Worm (Caenorhabditis elegans): ENCODE measurements around the gene C05E4.7.

C05E4.7 gene

DNA sequence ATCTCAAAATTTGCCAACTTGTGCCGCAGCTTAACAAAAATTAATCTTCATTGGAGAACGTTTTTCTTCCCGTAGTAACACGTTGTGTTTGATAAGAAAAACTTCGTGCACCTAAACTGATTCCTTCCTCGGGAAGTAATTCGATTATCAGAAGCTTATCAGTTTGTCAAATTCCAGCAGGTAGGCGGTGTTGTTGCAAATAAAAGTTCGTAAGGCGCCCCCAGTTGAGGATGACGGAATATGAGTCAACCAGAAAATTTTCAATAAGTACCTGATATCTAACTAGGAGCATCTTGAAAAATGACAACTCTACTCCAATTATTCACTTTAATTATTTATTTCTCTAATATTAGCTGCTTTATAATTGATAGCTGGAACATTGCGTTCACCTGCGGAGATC lies at the start of gene C05E4.7:
TSS of gene C05E4.7 (plus strand) at position 301 of the 400 bp plus-strand sequence.
- TF ChIP-seq dao-5 (tag; optimal IDR thresholded peaks at IDR 0.05): no peak
- no peak for TF ChIP-seq W03F9.2 (tag; optimal IDR thresholded peaks at IDR 0.05)
- TF ChIP-seq him-1 (tag; optimal IDR thresholded peaks at IDR 0.05): no peak

DNA sequence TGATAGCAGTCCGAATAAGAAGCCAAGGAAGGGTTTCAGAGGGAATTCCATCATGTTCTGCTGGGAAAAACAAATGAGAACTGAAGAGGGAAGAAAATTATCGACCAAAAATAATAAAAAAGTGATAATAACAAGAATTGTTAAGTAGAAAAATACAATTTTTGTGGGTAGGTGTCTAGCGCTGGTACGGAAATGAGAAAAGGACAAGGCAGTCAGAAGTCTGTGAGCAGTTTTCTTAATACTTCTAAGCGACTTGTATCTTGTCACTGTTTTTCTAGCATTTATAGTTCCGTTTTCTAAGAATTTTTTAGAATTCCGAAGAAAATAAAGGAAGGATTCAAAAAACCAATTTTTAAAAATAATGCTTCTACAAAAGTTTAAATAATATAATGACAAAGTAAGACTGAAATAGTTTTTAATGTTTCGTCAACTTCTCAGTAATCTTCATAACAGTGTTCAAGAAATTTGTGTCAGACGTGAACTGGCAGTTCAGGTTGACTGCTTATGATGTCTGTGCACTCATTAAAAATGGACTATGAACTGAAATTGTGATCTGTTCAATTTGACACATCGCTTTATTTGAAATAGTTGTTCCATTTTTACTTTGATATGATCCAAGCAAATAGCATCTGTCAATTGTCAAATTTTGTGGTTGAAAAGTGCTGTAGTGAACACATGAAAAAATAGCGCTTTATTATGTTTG lies 49.0 kb upstream of the C05E4.7 start, which contains the start of gene srx-4:
TSS of gene srx-4 (minus strand) at position 51 of the 703 bp plus-strand sequence.
- TF ChIP-seq him-1 (tag; optimal IDR thresholded peaks at IDR 0.05): no peak
- no peak for TF ChIP-seq W03F9.2 (tag; optimal IDR thresholded peaks at IDR 0.05)
- no peak for TF ChIP-seq dao-5 (tag; optimal IDR thresholded peaks at IDR 0.05)

DNA sequence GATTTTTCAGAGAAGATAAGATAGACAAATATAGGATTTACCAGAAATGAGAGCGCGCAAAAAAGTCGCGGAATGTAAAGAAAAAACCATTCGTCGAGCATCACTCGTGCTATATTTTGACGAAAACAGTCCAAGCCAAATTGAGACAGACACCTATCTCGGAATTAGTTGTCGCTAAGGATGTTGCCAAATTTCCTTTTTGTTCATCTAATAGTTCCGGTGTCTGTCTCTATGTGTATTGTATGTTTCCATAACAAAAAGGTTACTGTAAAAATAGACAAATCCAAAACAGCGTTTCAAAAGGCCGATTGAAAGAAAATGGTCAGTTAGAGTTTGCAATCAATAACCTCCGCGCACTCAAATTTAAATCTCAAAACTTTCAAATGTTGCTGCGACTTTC lies 47.3 kb upstream of the C05E4.7 start, which contains the start of gene srj-53:
TSS of gene srj-53 (minus strand) at position 101 of the 400 bp plus-strand sequence.
- TF ChIP-seq dao-5 (tag; optimal IDR thresholded peaks at IDR 0.05): no peak
- no peak for TF ChIP-seq W03F9.2 (tag; optimal IDR thresholded peaks at IDR 0.05)
- TF ChIP-seq him-1 (tag; optimal IDR thresholded peaks at IDR 0.05): no peak

DNA sequence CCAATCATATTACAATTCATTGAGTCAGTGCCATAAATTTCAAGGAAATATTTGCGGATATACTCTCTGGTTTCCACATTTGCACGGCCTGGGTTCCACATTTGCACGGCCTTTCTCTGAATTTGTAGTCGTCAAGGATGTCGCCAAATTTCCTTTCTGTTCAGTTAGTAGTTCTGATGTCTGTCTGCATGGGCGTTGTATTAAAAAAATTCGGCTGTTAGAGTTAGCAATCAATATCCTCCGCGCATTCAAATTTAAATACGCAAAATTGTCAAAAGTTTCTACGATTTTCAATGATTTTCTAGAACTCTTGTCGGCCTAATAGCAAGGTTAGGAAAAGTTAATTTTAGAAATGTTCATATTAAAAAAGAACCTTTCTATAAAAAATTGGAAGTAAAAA lies 46.0 kb upstream of the C05E4.7 start, which contains the start of gene srj-52:
TSS of gene srj-52 (minus strand) at position 101 of the 400 bp plus-strand sequence.
- TF ChIP-seq dao-5 (tag; optimal IDR thresholded peaks at IDR 0.05) (no peak), him-1 (tag; optimal IDR thresholded peaks at IDR 0.05) (no peak), W03F9.2 (tag; optimal IDR thresholded peaks at IDR 0.05) (no peak)

DNA sequence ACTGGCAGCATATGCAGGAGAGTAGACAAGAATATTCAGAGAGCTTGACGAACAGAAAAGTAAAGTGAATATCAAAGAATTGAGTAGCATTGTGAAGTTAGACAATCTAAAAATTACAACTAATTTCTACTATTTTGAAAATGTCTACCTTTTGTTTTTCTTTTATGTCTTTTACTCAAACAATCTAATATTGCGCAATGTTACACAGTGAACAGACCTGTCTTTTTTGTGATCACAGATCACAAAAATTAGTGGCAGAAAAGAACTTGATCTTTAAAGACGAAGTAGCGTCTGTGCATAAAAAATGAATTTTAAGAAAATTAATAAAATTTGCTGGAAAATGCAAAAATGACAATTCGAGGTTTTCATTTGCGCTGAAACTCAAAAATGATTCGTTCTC lies 42.9 kb upstream of the C05E4.7 start:
- TF ChIP-seq him-1 (tag; optimal IDR thresholded peaks at IDR 0.05) (no peak), W03F9.2 (tag; optimal IDR thresholded peaks at IDR 0.05) (no peak), dao-5 (tag; optimal IDR thresholded peaks at IDR 0.05) (no peak)

DNA sequence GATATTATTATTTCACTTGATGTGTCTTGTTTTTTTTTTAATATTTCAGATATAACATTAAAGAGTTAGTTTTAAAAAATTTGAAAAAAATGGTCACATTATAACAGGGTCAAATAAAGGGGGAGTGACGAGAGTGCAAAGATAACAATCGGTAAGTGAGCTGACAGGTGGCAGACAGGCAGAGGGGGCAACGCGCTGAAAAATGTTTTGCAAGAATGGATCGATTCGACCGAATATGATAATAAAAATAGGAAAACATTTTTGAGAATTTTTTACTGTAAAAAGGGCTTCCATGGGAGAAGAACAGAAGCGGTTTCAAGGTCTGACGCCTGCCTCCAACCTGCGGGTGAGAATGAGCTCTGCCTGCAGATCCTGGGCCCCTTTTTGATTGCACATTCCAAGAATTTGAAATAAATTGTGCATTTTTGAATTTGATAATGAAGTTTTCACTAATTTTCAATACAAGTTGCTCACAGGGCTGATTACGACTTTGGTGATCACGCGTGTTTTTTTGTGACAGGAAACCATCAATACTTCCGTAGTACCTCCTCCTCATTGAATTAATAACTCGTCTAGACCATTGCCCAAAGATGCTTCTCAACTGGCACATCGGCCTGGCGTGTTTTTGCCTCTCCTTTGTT lies 42.3 kb upstream of the C05E4.7 start, which contains the start of the genes ugt-29 and srx-5:
TSS of gene ugt-29 (minus strand) at position 101 of the 641 bp plus-strand sequence.
TSS of gene srx-5 (plus strand) at position 591 of the 641 bp plus-strand sequence.
- no peak for TF ChIP-seq him-1 (tag; optimal IDR thresholded peaks at IDR 0.05)
- no peak for TF ChIP-seq dao-5 (tag; optimal IDR thresholded peaks at IDR 0.05)
- no peak for TF ChIP-seq W03F9.2 (tag; optimal IDR thresholded peaks at IDR 0.05)

DNA sequence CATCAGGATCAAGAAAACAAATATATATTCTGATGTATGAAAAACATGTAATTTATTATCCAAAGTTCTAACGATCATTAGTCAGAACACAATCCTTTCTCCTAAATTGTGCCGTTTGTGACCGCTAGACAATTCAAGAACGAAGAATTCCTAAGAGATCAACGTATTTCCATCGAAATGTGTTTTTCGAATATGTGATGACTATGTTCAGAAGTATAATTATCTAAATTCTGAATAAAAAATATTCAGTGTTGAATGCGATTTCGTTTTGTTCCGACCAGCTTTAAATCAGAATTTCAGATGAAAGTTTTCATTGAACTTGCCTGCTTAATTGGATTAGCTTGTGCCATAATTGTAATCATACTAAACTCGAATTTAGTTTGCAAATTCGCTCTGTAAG lies 39.7 kb upstream of the C05E4.7 start, which contains the start of gene srbc-37:
TSS of gene srbc-37 (plus strand) at position 301 of the 400 bp plus-strand sequence.
- TF ChIP-seq W03F9.2 (tag; optimal IDR thresholded peaks at IDR 0.05) (no peak), dao-5 (tag; optimal IDR thresholded peaks at IDR 0.05) (no peak), him-1 (tag; optimal IDR thresholded peaks at IDR 0.05) (no peak)

DNA sequence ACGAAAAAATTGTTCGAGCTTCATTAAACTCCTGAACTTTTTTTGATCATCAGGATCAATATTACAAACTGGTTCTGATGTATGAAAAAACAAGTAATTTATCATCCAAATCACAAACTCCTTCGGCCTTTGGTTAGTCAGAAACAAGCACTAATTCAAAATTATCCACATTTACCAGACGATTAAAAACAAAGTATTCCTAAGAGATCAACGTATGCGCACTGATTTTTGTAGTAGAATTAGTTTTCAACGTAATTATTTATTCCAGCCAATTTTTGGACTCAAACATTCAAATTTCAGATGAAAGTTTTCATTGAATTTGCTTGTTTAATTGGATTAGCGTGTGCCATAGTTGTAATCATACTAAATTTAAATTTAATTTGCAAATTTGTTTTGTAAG lies 35.0 kb upstream of the C05E4.7 start, which contains the start of gene srbc-38:
TSS of gene srbc-38 (plus strand) at position 301 of the 400 bp plus-strand sequence.
- TF ChIP-seq dao-5 (tag; optimal IDR thresholded peaks at IDR 0.05): no peak
- no peak for TF ChIP-seq W03F9.2 (tag; optimal IDR thresholded peaks at IDR 0.05)
- no peak for TF ChIP-seq him-1 (tag; optimal IDR thresholded peaks at IDR 0.05)

DNA sequence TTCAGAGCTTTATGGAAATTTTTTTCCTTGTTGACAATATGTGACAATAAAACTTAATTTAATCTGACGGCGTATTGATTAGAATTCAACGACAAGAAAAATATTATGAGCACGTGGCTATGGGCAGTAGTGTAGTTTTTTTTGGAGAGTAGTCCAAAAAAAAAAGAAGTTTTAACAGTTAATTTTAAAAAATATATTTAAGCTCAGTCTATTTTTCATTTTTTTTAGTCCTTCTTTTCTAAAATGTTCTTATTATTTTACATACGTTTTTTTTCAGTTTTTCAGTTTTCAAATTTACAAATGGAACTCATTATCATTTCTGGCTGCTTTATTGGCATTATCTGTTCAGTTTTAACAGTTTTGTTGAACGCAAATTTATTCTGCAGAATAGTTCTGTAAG lies 33.1 kb upstream of the C05E4.7 start, which contains the start of gene srbc-39:
TSS of gene srbc-39 (plus strand) at position 301 of the 400 bp plus-strand sequence.
- TF ChIP-seq W03F9.2 (tag; optimal IDR thresholded peaks at IDR 0.05): no peak

DNA sequence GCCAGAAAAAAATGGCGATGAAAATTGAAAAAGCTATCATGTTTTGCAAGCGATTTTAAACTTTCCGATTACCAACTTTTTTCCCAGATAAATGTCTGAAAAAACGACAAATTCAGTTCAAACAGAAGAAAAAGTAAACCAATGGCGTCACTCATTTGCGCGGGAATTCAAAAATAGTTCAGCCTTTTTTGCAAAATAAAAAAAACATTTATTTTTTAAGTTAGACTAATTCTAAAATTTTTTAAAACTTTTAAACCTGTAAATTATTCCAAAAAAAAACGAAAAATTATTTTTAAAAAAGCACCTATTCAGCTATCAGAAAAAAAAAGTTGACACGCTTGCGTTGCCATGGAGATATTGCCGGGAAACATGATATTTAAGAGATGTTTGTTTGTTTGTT lies 29.0 kb upstream of the C05E4.7 start, which contains the start of gene cyp-33C11:
TSS of gene cyp-33C11 (minus strand) at position 101 of the 400 bp plus-strand sequence.
- TF ChIP-seq dao-5 (tag; optimal IDR thresholded peaks at IDR 0.05) (no peak), W03F9.2 (tag; optimal IDR thresholded peaks at IDR 0.05) (no peak), him-1 (tag; optimal IDR thresholded peaks at IDR 0.05) (no peak)

DNA sequence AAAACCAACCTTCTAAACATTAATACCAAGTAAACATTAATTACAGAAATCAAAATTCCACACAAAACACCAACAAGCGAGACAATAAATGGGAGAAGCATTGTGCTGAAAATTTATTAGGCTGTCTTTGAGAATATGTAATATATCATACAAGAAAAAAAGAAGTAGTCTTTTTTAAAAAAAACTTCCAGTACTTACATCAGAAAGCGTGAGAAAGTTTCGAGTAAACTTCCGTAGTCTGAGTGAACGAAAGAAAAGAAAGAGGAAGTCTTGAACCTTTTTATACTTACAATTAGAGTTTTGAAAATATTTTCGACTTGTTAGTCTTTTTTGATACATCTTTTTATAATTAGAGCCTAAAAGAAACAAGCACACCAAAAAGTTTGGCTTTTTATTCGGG lies 22.2 kb upstream of the C05E4.7 start, which contains the start of gene srbc-40:
TSS of gene srbc-40 (minus strand) at position 101 of the 400 bp plus-strand sequence.
- no peak for TF ChIP-seq him-1 (tag; optimal IDR thresholded peaks at IDR 0.05)
- TF ChIP-seq dao-5 (tag; optimal IDR thresholded peaks at IDR 0.05): no peak
- TF ChIP-seq W03F9.2 (tag; optimal IDR thresholded peaks at IDR 0.05): no peak

DNA sequence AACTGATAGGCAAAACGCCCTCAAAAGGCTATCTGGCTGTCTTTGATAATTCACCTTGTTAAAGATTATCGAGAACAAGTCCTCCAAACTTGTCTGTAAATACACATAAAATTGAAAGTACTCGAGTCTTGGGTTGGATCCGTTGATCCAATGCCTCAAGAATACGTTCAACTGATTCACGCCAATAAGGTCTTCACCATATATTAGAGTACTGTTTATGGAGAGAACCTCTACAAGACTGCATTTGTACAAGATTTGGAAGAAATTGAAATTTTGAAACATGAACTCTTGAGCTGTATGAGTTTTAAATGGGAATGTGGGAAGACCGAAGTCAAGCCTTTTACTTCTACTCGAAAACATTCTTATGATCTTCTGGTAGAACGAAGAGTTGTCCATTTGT lies 19.0 kb upstream of the C05E4.7 start:
- no peak for TF ChIP-seq him-1 (tag; optimal IDR thresholded peaks at IDR 0.05)
- TF ChIP-seq dao-5 (tag; optimal IDR thresholded peaks at IDR 0.05): no peak
- TF ChIP-seq W03F9.2 (tag; optimal IDR thresholded peaks at IDR 0.05): no peak

DNA sequence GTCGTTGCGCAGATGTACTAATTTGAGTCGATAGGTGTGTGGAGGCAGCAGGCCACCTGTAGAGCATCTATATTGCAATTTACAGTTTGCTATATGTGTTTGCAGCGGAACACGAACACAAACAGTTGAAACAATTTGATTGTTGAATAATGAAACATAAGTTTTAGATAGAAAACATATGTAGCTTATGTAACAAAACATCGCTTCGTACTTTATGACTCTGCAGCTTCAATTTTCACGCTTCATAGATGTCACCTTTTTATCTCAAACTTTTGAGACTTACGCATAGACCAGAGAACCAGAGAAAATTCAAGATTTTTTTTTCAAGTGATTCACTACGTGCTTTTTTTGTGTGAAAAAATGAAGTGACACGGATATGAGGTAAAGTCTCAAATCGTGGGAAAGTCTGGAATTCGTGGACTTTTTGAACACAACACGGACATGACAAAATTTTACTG lies 18.0 kb upstream of the C05E4.7 start, which contains the start of gene fbxb-72:
TSS of gene fbxb-72 (minus strand) at position 58 of the 458 bp plus-strand sequence.
- TF ChIP-seq W03F9.2 (tag; optimal IDR thresholded peaks at IDR 0.05): no peak
- TF ChIP-seq him-1 (tag; optimal IDR thresholded peaks at IDR 0.05): no peak
- TF ChIP-seq dao-5 (tag; optimal IDR thresholded peaks at IDR 0.05): no peak
